Worm (Caenorhabditis elegans) whole organism, midembryonic: ENCODE measurements around the gene oac-50.

Source experiments
- T22C8.4 ChIP-seq: fragments of 200-800 bp; sonication (Bioruptor generic); IDR thresholded peaks from 2 replicates; pipeline ENCODE4 v1.3.6; 2022; ENCODE audit warnings: missing genetic modification characterization, missing compliant biosample characterization
- cog-1 ChIP-seq: sonication (generic microtip); optimal IDR thresholded peaks from 2 replicates; lab custom pipeline; 2016; ENCODE audit warnings: missing genetic modification characterization, missing compliant biosample characterization
- flt-1 ChIP-seq: fragments of 200-800 bp; sonication (Bioruptor generic); IDR thresholded peaks from 2 replicates; pipeline ENCODE4 v1.3.6; 2022; ENCODE audit warnings: missing genetic modification characterization, missing compliant biosample characterization
- klf-2 ChIP-seq: fragments of 200-800 bp; sonication (Bioruptor generic); conservative IDR thresholded peaks from 2 replicates; pipeline ENCODE4 v1.3.6; 2022; ENCODE audit warnings: missing genetic modification reagents, missing genetic modification characterization, missing compliant biosample characterization
- med-1 ChIP-seq: sonication (generic microtip); optimal IDR thresholded peaks from 2 replicates; lab custom pipeline; 2017; ENCODE audit warnings: missing genetic modification characterization, mild to moderate bottlenecking, missing compliant biosample characterization, antibody characterized with exemption, missing genetic modification reagents; ENCODE audit not compliant: insufficient read depth
- ref-1 ChIP-seq: fragments of 200-800 bp; sonication (Bioruptor generic); conservative IDR thresholded peaks from 2 replicates; pipeline ENCODE4 v1.3.6; 2022; ENCODE audit warnings: missing genetic modification reagents, missing genetic modification characterization, missing compliant biosample characterization
- tab-1 ChIP-seq: fragments of 200-800 bp; sonication (Bioruptor generic); IDR thresholded peaks from 2 replicates; pipeline ENCODE4 v1.3.6; 2022; ENCODE audit warnings: missing genetic modification characterization, missing compliant biosample characterization
- ztf-29 ChIP-seq: fragments of 200-800 bp; sonication (Bioruptor generic); IDR thresholded peaks from 2 replicates; pipeline ENCODE4 v1.3.6; 2022; ENCODE audit warnings: missing genetic modification reagents, missing genetic modification characterization, missing compliant biosample characterization

Gene oac-50

DNA sequence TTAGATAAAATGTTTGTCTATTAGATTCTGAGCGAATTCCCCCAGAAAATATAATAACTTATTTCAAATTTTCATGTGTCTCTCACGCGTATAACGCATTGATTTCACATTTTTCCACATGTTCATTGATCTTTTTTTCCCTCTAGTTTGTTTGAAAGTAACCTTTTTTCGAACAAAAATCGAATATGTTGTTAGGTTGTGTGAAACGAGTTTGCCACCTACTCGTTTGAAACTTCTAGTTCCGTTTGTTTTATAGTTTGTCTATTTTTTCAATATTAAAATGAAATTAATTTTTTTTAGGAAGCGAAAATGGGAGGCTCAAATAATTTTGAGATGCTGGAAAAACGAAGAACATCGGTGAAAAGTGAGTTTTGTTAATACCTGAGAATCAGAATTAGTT is 43.1 kb downstream of the oac-50 start, which contains the start of gene C25E10.5:
C25E10.5 (plus strand) TSS at position 301 of the 400 bp plus-strand sequence.
- no peak for TF ChIP-seq klf-2 (GFP tag; lab: Robert Waterston, UW)
- TF ChIP-seq flt-1 = no peak
- TF ChIP-seq T22C8.4 (GFP tag; lab: Robert Waterston, UW) = no peak
- TF ChIP-seq ztf-29 = no peak
- no peak for TF ChIP-seq tab-1
- TF ChIP-seq ref-1 (GFP tag; lab: Robert Waterston, UW) = no peak
- no peak for TF ChIP-seq med-1 (GFP tag; lab: Kevin White, UChicago)
- TF ChIP-seq cog-1 (tag; lab: Kevin White, UChicago) = no peak

DNA sequence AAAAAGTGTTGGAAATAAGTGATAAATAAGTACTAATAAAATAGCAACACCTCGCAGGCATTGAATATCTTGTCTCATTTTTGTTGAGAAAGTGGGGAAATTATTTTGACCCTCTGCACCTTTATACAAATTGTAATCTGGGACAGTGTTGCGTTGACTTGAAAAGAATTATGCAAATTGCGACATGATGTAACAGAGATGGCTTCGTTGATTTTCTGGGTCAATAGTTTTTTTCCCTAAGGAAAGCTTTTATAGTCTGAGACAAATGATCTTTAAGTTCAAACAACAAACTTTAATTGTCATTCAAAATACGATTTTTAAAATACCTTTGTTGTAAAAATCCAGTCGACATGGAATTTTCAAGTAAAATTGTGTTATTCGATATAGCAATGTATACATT is 48.6 kb downstream of the oac-50 start, which contains the start of gene bus-1:
bus-1 (minus strand) TSS at position 101 of the 400 bp plus-strand sequence.
- TF ChIP-seq tab-1 (no peak), flt-1 (no peak), ref-1 (GFP tag; lab: Robert Waterston, UW) (no peak)

ce11 chrV:9022078-9022477 is 51.3 kb downstream of the oac-50 start, which contains the start of gene oac-41:
Gene oac-41, minus strand, starts transcription at chrV:9022178.
- TF ChIP-seq ztf-29 (no peak), ref-1 (GFP tag; lab: Robert Waterston, UW) (no peak)
